Worm (Caenorhabditis elegans) whole organism, L1 larva: ENCODE measurements around the gene srbc-26.

Source experiments
- C16A3.4 ChIP-seq: fragments of 150-350 bp; optimal IDR thresholded peaks from 2 replicates; lab custom pipeline; 2014; ENCODE audit warnings: missing biosample characterization, missing genetic modification characterization
- F16B12.6 ChIP-seq: fragments of 150-350 bp; optimal IDR thresholded peaks from 2 replicates; lab custom pipeline; 2014; ENCODE audit warnings: missing biosample characterization, missing genetic modification characterization
- aha-1 ChIP-seq: fragments of 150-350 bp; optimal IDR thresholded peaks from 2 replicates; lab custom pipeline; 2014; ENCODE audit warnings: missing biosample characterization, missing genetic modification characterization
- aly-2 ChIP-seq: fragments of 150-350 bp; optimal IDR thresholded peaks from 2 replicates; lab custom pipeline; 2014; ENCODE audit warnings: missing biosample characterization, missing genetic modification characterization
- ama-1 ChIP-seq: fragments of 150-350 bp; optimal IDR thresholded peaks from 2 replicates; lab custom pipeline; 2014
- ceh-90 ChIP-seq: sonication (generic microtip); optimal IDR thresholded peaks from 2 replicates; lab custom pipeline; 2016; ENCODE audit warnings: missing genetic modification characterization, missing compliant biosample characterization
- dpl-1 ChIP-seq, 3 experiments: fragments of 150-350 bp in 2 of 3; sonication (generic microtip) in 1 of 3; optimal IDR thresholded peaks; 2 replicates each; lab custom pipeline; 2014 to 2017; ENCODE audit warnings: missing biosample characterization in 3 of 3, missing genetic modification characterization in 3 of 3, missing genetic modification reagents in 3 of 3
- dsc-1 ChIP-seq: sonication (generic microtip); optimal IDR thresholded peaks from 2 replicates; lab custom pipeline; 2016; ENCODE audit warnings: mild to moderate bottlenecking, missing genetic modification characterization, missing compliant biosample characterization
- efl-1 ChIP-seq, 4 experiments: fragments of 150-350 bp; optimal IDR thresholded peaks in 3 of 4; peaks in 1 of 4; 1 replicate in 1 of 4; 2 replicates in 3 of 4; lab custom pipeline; 2014; ENCODE audit warnings: missing biosample characterization in 2 of 4, missing genetic modification characterization in 2 of 4, missing genetic modification reagents in 2 of 4
- fkh-4 ChIP-seq: sonication (generic microtip); optimal IDR thresholded peaks from 2 replicates; lab custom pipeline; 2016; ENCODE audit warnings: missing compliant biosample characterization, missing genetic modification characterization, borderline replicate concordance
- hlh-17 ChIP-seq: fragments of 200-800 bp; sonication (Bioruptor generic); optimal IDR thresholded peaks from 2 replicates; lab custom pipeline; 2018; ENCODE audit warnings: missing genetic modification characterization, mild to moderate bottlenecking, missing compliant biosample characterization, moderate library complexity, borderline replicate concordance
- lin-39 ChIP-seq: fragments of 150-350 bp; optimal IDR thresholded peaks from 2 replicates; lab custom pipeline; 2014; ENCODE audit warnings: missing biosample characterization, missing genetic modification reagents, missing genetic modification characterization
- mab-9 ChIP-seq: fragments of 200-800 bp; sonication (Bioruptor generic); IDR thresholded peaks from 2 replicates; pipeline ENCODE4 v1.3.6; 2022; ENCODE audit warnings: missing genetic modification reagents, missing genetic modification characterization, missing compliant biosample characterization
- mep-1 ChIP-seq: fragments of 150-350 bp; optimal IDR thresholded peaks from 2 replicates; lab custom pipeline; 2014; ENCODE audit warnings: missing biosample characterization, missing genetic modification characterization
- nhr-19 ChIP-seq: fragments of 200-800 bp; sonication (Bioruptor generic); conservative IDR thresholded peaks from 2 replicates; pipeline ENCODE4 v1.3.6; 2022; ENCODE audit warnings: missing genetic modification characterization, missing compliant biosample characterization
- nhr-47 ChIP-seq: sonication (generic microtip); optimal IDR thresholded peaks from 2 replicates; lab custom pipeline; 2016; ENCODE audit warnings: mild to moderate bottlenecking, missing genetic modification characterization, moderate library complexity, missing compliant biosample characterization
- nhr-85 ChIP-seq: sonication (generic microtip); peaks from one replicate; lab custom pipeline; 2016; ENCODE audit warnings: missing genetic modification characterization, inconsistent platforms, missing compliant biosample characterization
- pag-3 ChIP-seq: sonication (generic microtip); optimal IDR thresholded peaks from 2 replicates; lab custom pipeline; 2017; ENCODE audit warnings: missing genetic modification characterization, mild to moderate bottlenecking, missing compliant biosample characterization, antibody characterized with exemption, borderline replicate concordance; ENCODE audit not compliant: insufficient read depth
- pax-3 ChIP-seq: fragments of 200-800 bp; sonication (Bioruptor generic); optimal IDR thresholded peaks from 2 replicates; lab custom pipeline; 2018; ENCODE audit warnings: mild to moderate bottlenecking, missing genetic modification characterization, moderate library complexity, missing compliant biosample characterization
- pqm-1 ChIP-seq: sonication (generic microtip); optimal IDR thresholded peaks from 3 replicates; lab custom pipeline; 2017; ENCODE audit warnings: missing biosample characterization, missing genetic modification characterization
- unc-62 ChIP-seq: fragments of 150-350 bp; optimal IDR thresholded peaks from 2 replicates; lab custom pipeline; 2014; ENCODE audit warnings: missing biosample characterization, missing genetic modification reagents, missing genetic modification characterization
- vab-15 ChIP-seq: sonication (generic microtip); optimal IDR thresholded peaks from 2 replicates; lab custom pipeline; 2017; ENCODE audit warnings: missing genotype, mild to moderate bottlenecking, missing genetic modification characterization, missing compliant biosample characterization
- ztf-11 ChIP-seq, 2 experiments: sonication (generic microtip); optimal IDR thresholded peaks; 2 replicates each; lab custom pipeline; 2016 to 2017; ENCODE audit warnings: missing genetic modification characterization in 2 of 2, missing biosample characterization in 1 of 2, missing compliant biosample characterization in 1 of 2

The srbc-26 gene

DNA sequence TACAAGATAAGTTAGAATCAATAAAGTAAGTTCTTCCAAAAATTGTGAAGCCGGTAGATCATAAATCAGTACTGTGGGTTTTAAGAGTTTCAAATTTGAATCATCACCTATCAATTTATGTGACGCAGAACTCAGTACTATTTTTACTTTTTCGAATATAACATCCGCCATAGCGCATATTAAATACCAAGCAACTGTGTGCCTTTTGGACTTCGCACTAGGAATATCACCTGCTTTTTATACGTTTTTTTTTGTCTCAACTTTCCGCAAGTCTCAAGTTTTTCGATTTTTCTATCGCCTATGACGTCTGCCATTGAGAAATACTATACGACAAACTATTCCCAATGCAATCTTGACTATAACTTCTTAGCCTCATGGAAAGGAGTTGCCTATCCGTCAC lies 41.1 kb downstream of the srbc-26 start, which contains the start of gene srh-113 (continued):
- no peak for TF ChIP-seq ceh-90 (tag; lab: Kevin White, UChicago)

DNA sequence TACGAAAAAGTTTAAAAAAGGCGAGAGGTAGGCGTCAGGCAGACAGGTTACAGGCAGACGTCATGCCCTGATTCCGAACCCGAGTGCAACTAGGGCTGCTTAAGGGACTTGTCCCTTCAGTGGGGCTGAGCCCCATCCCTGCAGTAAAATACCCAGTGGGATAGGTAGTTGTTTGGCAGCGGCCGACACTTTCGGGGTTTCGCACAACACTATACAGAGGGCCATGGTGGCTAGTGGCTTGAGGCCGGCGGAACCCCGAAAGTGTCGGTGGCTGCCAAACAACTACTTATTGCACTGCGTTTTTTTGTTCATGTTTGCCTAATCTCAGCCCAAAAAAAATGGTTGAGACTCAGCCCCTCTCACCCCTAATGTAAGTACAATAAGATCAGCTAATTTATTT lies 44.0 kb downstream of the srbc-26 start:
- TF ChIP-seq F16B12.6 (tag; lab: Kevin White, UChicago) (no peak), nhr-47 (tag; lab: Kevin White, UChicago) (no peak), aly-2 (tag; lab: Kevin White, UChicago) (no peak), nhr-19 (no peak), dpl-1 (GFP tag; optimal IDR thresholded peaks at IDR 0.05; lab: Kevin White, UChicago) (no peak), mab-9 (GFP tag; lab: Robert Waterston, UW) (no peak), nhr-85 (tag; lab: Kevin White, UChicago) (no peak), pqm-1 (tag; lab: Kevin White, UChicago) (no peak), dsc-1 (no peak), vab-15 (tag; lab: Kevin White, UChicago) (no peak), aha-1 (tag; lab: Kevin White, UChicago) (no peak), efl-1 (optimal IDR thresholded peaks at IDR 0.05; lab: Kevin White, UChicago) (no peak), efl-1 (GFP tag; optimal IDR thresholded peaks at IDR 0.05 in 1 of 2; lab: Kevin White, UChicago) (no peak)

DNA sequence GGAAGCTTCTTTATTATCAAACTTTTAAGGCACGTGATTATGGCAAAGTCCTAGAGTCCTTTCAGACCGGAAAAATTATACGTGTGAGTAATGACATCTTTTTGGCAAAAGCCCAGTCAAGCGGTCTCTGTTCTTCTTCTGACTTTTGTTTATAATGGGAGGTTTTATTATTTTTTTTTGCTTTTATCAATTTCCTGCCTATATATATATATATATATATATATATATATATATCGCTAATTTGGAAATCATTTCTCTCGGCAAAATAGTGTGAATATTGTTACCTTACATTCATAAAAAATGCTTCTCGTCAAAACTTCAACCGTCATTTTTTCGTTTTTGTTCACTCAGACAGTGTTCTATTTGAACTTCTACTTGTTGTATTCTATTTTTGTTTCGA lies 46.0 kb downstream of the srbc-26 start, which contains the start of gene srbc-62:
Gene srbc-62 (plus strand): TSS at position 301 of the 400 bp plus-strand sequence.
- no peak for TF ChIP-seq ama-1
- no peak for TF ChIP-seq fkh-4 (tag; lab: Kevin White, UChicago)
- no peak for TF ChIP-seq hlh-17 (GFP tag; lab: Kevin White, UChicago)
- TF ChIP-seq mab-9 (GFP tag; lab: Robert Waterston, UW): no peak
- no peak for TF ChIP-seq mep-1 (tag; lab: Kevin White, UChicago)

ce11 chrV:17220345-17220744 lies 48.7 kb downstream of the srbc-26 start, which contains the start of gene srh-109:
TSS of gene srh-109 (minus strand) at chrV:17220445.
- TF ChIP-seq unc-62 (no peak), pag-3 (tag; lab: Kevin White, UChicago) (no peak), pax-3 (tag; lab: Kevin White, UChicago) (no peak), lin-39 (tag; lab: Kevin White, UChicago) (no peak), ztf-11 (tag; optimal IDR thresholded peaks at IDR 0.05; lab: Kevin White, UChicago) (no peak), mab-9 (GFP tag; lab: Robert Waterston, UW) (no peak), C16A3.4 (tag; lab: Kevin White, UChicago) (no peak), ceh-90 (tag; lab: Kevin White, UChicago) (no peak)
